Worm (Caenorhabditis elegans) whole organism, L2 larva: ENCODE results near the gene hot-9.
"Not testable (repeated sequence)": the region's sequence is repeated elsewhere in the genome, so short reads cannot be mapped to it uniquely, and the experiment has no call there.

Source experiments
- egl-27 ChIP-seq: sonication (generic microtip); optimal IDR thresholded peaks from 3 replicates; lab custom pipeline; 2017; ENCODE audit warnings: missing biosample characterization, missing genetic modification reagents, missing genetic modification characterization
- lin-13 ChIP-seq: fragments of 150-350 bp; optimal IDR thresholded peaks from 2 replicates; lab custom pipeline; 2014; ENCODE audit warnings: missing biosample characterization, missing genetic modification reagents, missing genetic modification characterization
- snpc-4 ChIP-seq: fragments of 150-350 bp; optimal IDR thresholded peaks from 2 replicates; lab custom pipeline; 2014; ENCODE audit warnings: missing biosample characterization, missing genetic modification characterization

DNA sequence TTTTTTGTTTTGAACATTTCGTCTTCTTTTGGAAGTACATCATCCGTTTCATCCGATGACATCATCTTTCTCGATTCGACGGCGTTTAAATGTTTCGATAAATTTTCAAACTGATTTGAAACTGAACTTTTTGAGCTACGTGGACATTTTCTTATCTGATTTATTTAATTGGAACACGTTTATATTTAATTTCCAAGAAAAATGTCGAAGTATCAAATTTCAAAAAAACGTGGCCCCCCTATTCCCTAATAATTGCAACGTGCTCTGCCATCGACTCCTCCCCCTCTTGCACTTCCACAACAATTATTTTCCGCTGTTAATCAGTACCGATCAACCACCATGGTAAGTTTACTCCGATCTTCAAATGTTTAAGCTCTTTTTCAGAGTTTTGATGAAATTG lies 23.3 kb upstream of the hot-9 start, which contains the start of the genes R13H9.6 and rmd-6:
- not testable (repeated sequence) for TF ChIP-seq lin-13; snpc-4 (tag; lab: Kevin White, UChicago); egl-27 (tag; lab: Kevin White, UChicago)
